Worm (Caenorhabditis elegans): ENCODE data around the gene C28H8.7.

C28H8.7 gene

DNA sequence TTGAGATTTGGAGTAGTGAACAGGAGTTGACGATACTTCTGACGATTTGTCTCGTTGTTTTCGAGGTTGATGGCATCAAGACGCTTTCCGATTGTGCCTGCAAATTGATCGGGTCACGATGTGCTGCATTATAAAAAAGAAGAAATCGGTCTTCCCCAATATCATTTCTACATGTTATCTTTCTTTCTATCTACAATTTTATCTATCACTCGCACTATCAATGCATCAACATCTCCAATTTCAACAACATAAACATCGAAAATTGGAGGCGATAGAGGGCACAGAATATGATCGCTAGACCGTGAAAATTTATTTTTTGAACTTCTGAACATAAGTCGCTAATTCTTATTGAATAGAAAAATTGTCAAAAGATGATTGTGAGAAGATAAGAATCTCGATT lies 11.1 kb downstream of the C28H8.7 start:
- TF ChIP-seq peb-1 (tag; optimal IDR thresholded peaks at IDR 0.05) (no peak), lsy-2 (tag; optimal IDR thresholded peaks at IDR 0.05) (no peak), crh-2 (tag; optimal IDR thresholded peaks at IDR 0.05) (no peak), elt-1 (tag; optimal IDR thresholded peaks at IDR 0.05) (no peak), sma-9 (GFP tag; optimal IDR thresholded peaks at IDR 0.05) (no peak), sma-9 (tag; optimal IDR thresholded peaks at IDR 0.05) (no peak), lin-13 (GFP tag; optimal IDR thresholded peaks at IDR 0.05) (peak; percentile 5)

ce11 chrIII:5875418-5875702 lies 11.4 kb downstream of the C28H8.7 start:
- no peak for TF ChIP-seq sem-4 (tag; optimal IDR thresholded peaks at IDR 0.05)
- TF ChIP-seq lin-11 (tag; optimal IDR thresholded peaks at IDR 0.05): no peak
- no peak for TF ChIP-seq snpc-4 (tag; optimal IDR thresholded peaks at IDR 0.05)
- no peak for TF ChIP-seq skn-1 (tag; optimal IDR thresholded peaks at IDR 0.05)
- TF ChIP-seq mdl-1 (tag; optimal IDR thresholded peaks at IDR 0.05): no peak
- no peak for TF ChIP-seq nhr-129 (tag; optimal IDR thresholded peaks at IDR 0.05)
- TF ChIP-seq lin-39 (tag; optimal IDR thresholded peaks at IDR 0.05): no peak

DNA sequence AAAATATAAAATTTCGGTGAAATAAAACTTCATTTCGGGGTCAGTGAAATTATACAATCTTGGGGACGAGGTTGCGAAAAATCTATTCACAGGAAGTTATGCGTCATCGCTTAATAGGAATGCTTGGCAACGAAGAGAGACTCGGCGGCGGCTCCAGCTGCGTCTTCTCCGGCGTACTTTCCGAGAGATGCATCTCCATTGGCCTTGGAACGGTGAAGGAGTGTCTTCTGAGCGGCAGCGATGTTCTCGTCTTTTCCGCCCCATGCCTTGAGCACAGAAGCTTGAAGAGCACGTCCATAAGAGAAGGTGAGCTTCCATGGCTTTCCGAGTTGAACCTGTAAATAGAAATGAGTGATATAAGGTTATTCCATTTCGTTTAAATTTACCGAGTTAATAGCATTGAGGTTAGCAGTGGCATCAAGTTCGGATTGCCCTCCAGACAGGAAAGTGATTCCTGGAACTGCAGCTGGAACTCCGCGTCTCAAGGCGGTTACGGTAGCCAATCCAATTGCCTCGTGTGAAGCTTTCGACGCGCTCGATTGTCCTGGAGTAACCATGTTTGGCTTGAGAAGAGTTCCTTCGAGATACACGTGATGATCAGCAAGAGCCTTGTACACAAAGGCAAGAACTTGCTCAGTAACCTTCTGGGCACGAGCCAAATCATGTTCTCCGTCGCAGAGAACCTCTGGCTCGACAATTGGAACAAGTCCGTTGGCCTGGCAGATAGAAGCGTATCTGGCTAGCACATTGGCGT lies 12.0 kb downstream of the C28H8.7 start:
- TF ChIP-seq nhr-129 (tag; optimal IDR thresholded peaks at IDR 0.05) (peak; percentile 6), mbf-1 (tag; optimal IDR thresholded peaks at IDR 0.05) (no peak)

ce11 chrIII:5874263-5874662 lies 12.5 kb downstream of the C28H8.7 start:
- TF ChIP-seq nhr-237 (tag; optimal IDR thresholded peaks at IDR 0.05): no peak
- peak; percentile 31 for TF ChIP-seq nhr-6 (tag; optimal IDR thresholded peaks at IDR 0.05)
- TF ChIP-seq lin-13 (GFP tag; optimal IDR thresholded peaks at IDR 0.05): peak; percentile 15
- peak; percentile 68 for TF ChIP-seq gmeb-1 (tag; optimal IDR thresholded peaks at IDR 0.05)
- TF ChIP-seq sma-9 (GFP tag; optimal IDR thresholded peaks at IDR 0.05): peak; percentile 74
- no peak for TF ChIP-seq sma-9 (tag; optimal IDR thresholded peaks at IDR 0.05)
- TF ChIP-seq fos-1 (tag; optimal IDR thresholded peaks at IDR 0.05): peak; percentile 42
- TF ChIP-seq sma-3 (GFP tag; optimal IDR thresholded peaks at IDR 0.05): peak; percentile 79
- peak; percentile 96 for TF ChIP-seq nhr-21 (tag; optimal IDR thresholded peaks at IDR 0.05)
- peak; percentile 87 for TF ChIP-seq ama-1 (optimal IDR thresholded peaks at IDR 0.05)
- TF ChIP-seq mdl-1 (tag; optimal IDR thresholded peaks at IDR 0.05): peak in 1 of 2 experiments; percentile 42
- peak; percentile 65 for TF ChIP-seq blmp-1 (tag; optimal IDR thresholded peaks at IDR 0.05; ENCODE audit: insufficient read depth)
- TF ChIP-seq ceh-16 (tag; optimal IDR thresholded peaks at IDR 0.05): no peak
- peak; percentile 77 for TF ChIP-seq nhr-129 (tag; optimal IDR thresholded peaks at IDR 0.05)
- TF ChIP-seq skn-1 (tag; optimal IDR thresholded peaks at IDR 0.05): peak; percentile 34
- TF ChIP-seq crh-2 (tag; optimal IDR thresholded peaks at IDR 0.05): peak; percentile 71
- no peak for TF ChIP-seq nhr-23 (tag; optimal IDR thresholded peaks at IDR 0.05)
- peak; percentile 34 for TF ChIP-seq unc-62 (GFP tag; optimal IDR thresholded peaks at IDR 0.05)
- peak; percentile 57 for TF ChIP-seq ztf-4 (tag; optimal IDR thresholded peaks at IDR 0.05)
- TF ChIP-seq ztf-1 (GFP tag; conservative IDR thresholded peaks at IDR 0.05): no peak
- TF ChIP-seq nhr-25 (tag; optimal IDR thresholded peaks at IDR 0.05): peak; percentile 56
- TF ChIP-seq lsy-2 (tag; optimal IDR thresholded peaks at IDR 0.05): peak in 1 of 2 experiments; percentile 56
- no peak for TF ChIP-seq unc-39 (tag; optimal IDR thresholded peaks at IDR 0.05)
- no peak for TF ChIP-seq nhr-12 (tag; optimal IDR thresholded peaks at IDR 0.05)
- TF ChIP-seq nhr-11 (tag; optimal IDR thresholded peaks at IDR 0.05): no peak

- TF ChIP-seq nhr-129 (tag; optimal IDR thresholded peaks at IDR 0.05) (peak; percentile 67), nhr-25 (tag; optimal IDR thresholded peaks at IDR 0.05) (no peak)
Observed at ce11 chrIII:5872288-5872687, 14.5 kb downstream of the C28H8.7 start.

DNA sequence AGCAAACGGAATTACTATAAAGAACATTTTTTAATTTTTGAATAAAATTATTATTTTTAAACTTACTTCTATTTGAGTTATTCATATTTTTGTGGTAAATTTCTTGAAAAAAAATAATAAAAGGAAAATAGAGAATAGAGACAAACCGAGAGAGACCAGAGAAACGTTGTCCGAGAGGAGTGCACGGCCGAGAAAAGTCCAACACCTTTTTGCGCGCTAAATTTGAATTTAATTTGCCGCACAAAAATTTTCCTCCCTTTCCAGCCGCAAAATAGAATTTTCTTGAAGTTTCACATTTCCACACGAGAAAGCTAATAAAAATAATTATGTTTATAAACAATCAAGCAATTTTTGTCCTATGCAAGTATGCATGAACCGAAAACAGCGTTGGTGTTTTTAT lies 15.0 kb downstream of the C28H8.7 start, which contains the start of the genes F01F1.11 and F01F1.3:
Gene F01F1.11 (minus strand): TSS at position 118 of the 400 bp plus-strand sequence.
Gene F01F1.3 (plus strand): TSS at position 179 of the 400 bp plus-strand sequence.
- TF ChIP-seq nhr-10 (tag; optimal IDR thresholded peaks at IDR 0.05) (no peak), mbf-1 (tag; optimal IDR thresholded peaks at IDR 0.05) (no peak), unc-62 (GFP tag; optimal IDR thresholded peaks at IDR 0.05) (no peak), nhr-77 (tag; optimal IDR thresholded peaks at IDR 0.05) (peak; percentile 11), dmd-4 (tag; optimal IDR thresholded peaks at IDR 0.05) (no peak), C34F6.9 (tag; optimal IDR thresholded peaks at IDR 0.05) (peak; percentile 60), ama-1 (optimal IDR thresholded peaks at IDR 0.05) (no peak), F13H6.1 (tag; optimal IDR thresholded peaks at IDR 0.05) (peak; percentile 79), R02D3.7 (tag; optimal IDR thresholded peaks at IDR 0.05) (no peak), unc-39 (tag; optimal IDR thresholded peaks at IDR 0.05) (no peak), nhr-6 (tag; optimal IDR thresholded peaks at IDR 0.05) (peak; percentile 52), ztf-11 (tag; optimal IDR thresholded peaks at IDR 0.05) (no peak), nhr-25 (tag; optimal IDR thresholded peaks at IDR 0.05) (peak; percentile 77), nhr-12 (tag; optimal IDR thresholded peaks at IDR 0.05) (no peak), mab-5 (tag; optimal IDR thresholded peaks at IDR 0.05) (no peak), elt-1 (tag; optimal IDR thresholded peaks at IDR 0.05) (no peak), nhr-237 (tag; optimal IDR thresholded peaks at IDR 0.05) (no peak), nhr-129 (tag; optimal IDR thresholded peaks at IDR 0.05) (peak; percentile 40), zag-1 (tag; optimal IDR thresholded peaks at IDR 0.05) (no peak), sem-4 (tag; optimal IDR thresholded peaks at IDR 0.05) (peak; percentile 8), nhr-23 (tag; optimal IDR thresholded peaks at IDR 0.05) (no peak), crh-2 (tag; optimal IDR thresholded peaks at IDR 0.05) (peak; percentile 82), sma-3 (GFP tag; optimal IDR thresholded peaks at IDR 0.05) (peak; percentile 88), aly-2 (tag; optimal IDR thresholded peaks at IDR 0.05) (no peak), nhr-21 (tag; optimal IDR thresholded peaks at IDR 0.05) (peak; percentile 76), ztf-4 (tag; optimal IDR thresholded peaks at IDR 0.05) (peak; percentile 5)

Data from whole organism, L2 larva.